Worm (Caenorhabditis elegans) whole organism, midembryonic: ENCODE results near the gene dpy-8.

Source experiments
- T22C8.4 ChIP-seq: fragments of 200-800 bp; sonication (Bioruptor generic); IDR thresholded peaks from 2 replicates; pipeline ENCODE4 v1.3.6; 2022; ENCODE audit warnings: missing genetic modification characterization, missing compliant biosample characterization
- cog-1 ChIP-seq: sonication (generic microtip); optimal IDR thresholded peaks from 2 replicates; lab custom pipeline; 2016; ENCODE audit warnings: missing genetic modification characterization, missing compliant biosample characterization
- flt-1 ChIP-seq: fragments of 200-800 bp; sonication (Bioruptor generic); IDR thresholded peaks from 2 replicates; pipeline ENCODE4 v1.3.6; 2022; ENCODE audit warnings: missing genetic modification characterization, missing compliant biosample characterization
- klf-2 ChIP-seq: fragments of 200-800 bp; sonication (Bioruptor generic); conservative IDR thresholded peaks from 2 replicates; pipeline ENCODE4 v1.3.6; 2022; ENCODE audit warnings: missing genetic modification reagents, missing genetic modification characterization, missing compliant biosample characterization
- med-1 ChIP-seq: sonication (generic microtip); optimal IDR thresholded peaks from 2 replicates; lab custom pipeline; 2017; ENCODE audit warnings: missing genetic modification characterization, mild to moderate bottlenecking, missing compliant biosample characterization, antibody characterized with exemption, missing genetic modification reagents; ENCODE audit not compliant: insufficient read depth
- ref-1 ChIP-seq: fragments of 200-800 bp; sonication (Bioruptor generic); conservative IDR thresholded peaks from 2 replicates; pipeline ENCODE4 v1.3.6; 2022; ENCODE audit warnings: missing genetic modification reagents, missing genetic modification characterization, missing compliant biosample characterization
- tab-1 ChIP-seq: fragments of 200-800 bp; sonication (Bioruptor generic); IDR thresholded peaks from 2 replicates; pipeline ENCODE4 v1.3.6; 2022; ENCODE audit warnings: missing genetic modification characterization, missing compliant biosample characterization
- ztf-23 ChIP-seq: fragments of 200-800 bp; sonication (Bioruptor generic); IDR thresholded peaks from 2 replicates; pipeline ENCODE4 v1.3.6; 2022; ENCODE audit warnings: missing genetic modification reagents, missing genetic modification characterization, missing compliant biosample characterization
- ztf-29 ChIP-seq: fragments of 200-800 bp; sonication (Bioruptor generic); IDR thresholded peaks from 2 replicates; pipeline ENCODE4 v1.3.6; 2022; ENCODE audit warnings: missing genetic modification reagents, missing genetic modification characterization, missing compliant biosample characterization

Gene dpy-8

DNA sequence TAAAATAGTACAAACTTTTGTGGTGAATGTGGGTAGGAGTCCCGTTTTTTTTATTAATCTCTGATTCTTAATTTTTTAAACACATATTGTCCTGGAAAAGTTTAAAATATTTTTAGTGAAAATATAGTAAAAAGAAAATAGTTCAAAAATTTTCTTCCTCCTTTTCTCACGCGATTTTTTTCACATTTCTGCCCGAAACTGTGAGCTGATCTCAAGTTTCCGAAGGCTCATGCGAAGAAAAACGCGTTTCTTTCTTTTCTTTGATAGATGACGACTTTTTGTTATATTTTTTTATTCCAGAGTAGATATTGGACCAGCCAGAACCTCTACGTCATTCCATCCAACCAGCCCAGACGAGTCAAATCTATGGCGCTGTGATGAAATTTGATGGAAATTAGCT lies 33.7 kb upstream of the dpy-8 start, which contains the start of gene T03G11.9:
Gene T03G11.9, plus strand, starts transcription at position 301 of the 400 bp plus-strand sequence.
- no peak for TF ChIP-seq ztf-23 (GFP tag; lab: Robert Waterston, UW)
- TF ChIP-seq ztf-29 (GFP tag; lab: Robert Waterston, UW) = no peak
- no peak for TF ChIP-seq med-1 (GFP tag; lab: Kevin White, UChicago)
- TF ChIP-seq ref-1 (GFP tag; lab: Robert Waterston, UW) = no peak
- TF ChIP-seq T22C8.4 (GFP tag; lab: Robert Waterston, UW) = no peak
- no peak for TF ChIP-seq flt-1 (GFP tag; lab: Robert Waterston, UW)
- TF ChIP-seq klf-2 (GFP tag; lab: Robert Waterston, UW) = no peak
- no peak for TF ChIP-seq tab-1 (GFP tag; lab: Robert Waterston, UW)
- TF ChIP-seq cog-1 (tag; lab: Kevin White, UChicago) = no peak

- TF ChIP-seq flt-1 (GFP tag; lab: Robert Waterston, UW) (no peak), med-1 (GFP tag; lab: Kevin White, UChicago) (no peak), tab-1 (GFP tag; lab: Robert Waterston, UW) (no peak), ztf-29 (GFP tag; lab: Robert Waterston, UW) (no peak), T22C8.4 (GFP tag; lab: Robert Waterston, UW) (no peak), ref-1 (GFP tag; lab: Robert Waterston, UW) (no peak), cog-1 (tag; lab: Kevin White, UChicago) (no peak), ztf-23 (GFP tag; lab: Robert Waterston, UW) (no peak), klf-2 (GFP tag; lab: Robert Waterston, UW) (no peak)
Measured at ce11 chrX:5179874-5180273, 29.6 kb upstream of the dpy-8 start, which contains the start of gene sru-48. Gene sru-48 (plus strand): TSS chrX:5180174.

ce11 chrX:5179050-5179449 lies 28.8 kb upstream of the dpy-8 start, which contains the start of gene metl-9:
Gene metl-9 (minus strand): TSS chrX:5179150.
- TF ChIP-seq ztf-29 (GFP tag; lab: Robert Waterston, UW) (no peak), klf-2 (GFP tag; lab: Robert Waterston, UW) (no peak), ref-1 (GFP tag; lab: Robert Waterston, UW) (no peak), flt-1 (GFP tag; lab: Robert Waterston, UW) (no peak), tab-1 (GFP tag; lab: Robert Waterston, UW) (no peak), ztf-23 (GFP tag; lab: Robert Waterston, UW) (no peak), T22C8.4 (GFP tag; lab: Robert Waterston, UW) (no peak), med-1 (GFP tag; lab: Kevin White, UChicago) (no peak), cog-1 (tag; lab: Kevin White, UChicago) (no peak)

- TF ChIP-seq T22C8.4 (GFP tag; lab: Robert Waterston, UW) (no peak), ref-1 (GFP tag; lab: Robert Waterston, UW) (no peak), ztf-23 (GFP tag; lab: Robert Waterston, UW) (no peak), med-1 (GFP tag; lab: Kevin White, UChicago) (no peak), ztf-29 (GFP tag; lab: Robert Waterston, UW) (no peak)
Measured at ce11 chrX:5174256-5174655, 24.0 kb upstream of the dpy-8 start, which contains the start of gene zchc-1A. Gene zchc-1A (plus strand): TSS chrX:5174369.

DNA sequence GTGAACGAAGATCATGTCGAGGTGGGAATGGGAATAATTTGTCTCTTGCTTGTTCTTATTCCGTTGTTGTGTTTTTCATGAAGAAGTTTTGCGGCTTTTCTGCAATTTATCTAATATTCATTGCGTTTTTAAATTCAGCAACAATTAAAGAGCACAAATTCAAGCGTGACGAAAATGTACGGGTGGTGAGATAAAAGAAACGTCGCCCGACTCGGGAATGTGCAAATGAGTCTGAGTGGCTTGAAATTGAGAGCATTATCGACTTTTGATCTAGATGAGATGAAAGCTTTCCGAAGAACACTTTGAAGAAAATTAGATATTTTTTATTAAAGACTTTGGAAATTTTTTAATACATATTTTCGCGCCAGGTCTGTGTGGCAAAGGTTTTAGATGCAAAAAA lies 20.8 kb upstream of the dpy-8 start, which contains the start of gene T03G11.10:
Gene T03G11.10, minus strand, starts transcription at position 101 of the 400 bp plus-strand sequence.
- TF ChIP-seq ztf-23 (GFP tag; lab: Robert Waterston, UW) = no peak
- TF ChIP-seq klf-2 (GFP tag; lab: Robert Waterston, UW) = no peak
- TF ChIP-seq tab-1 (GFP tag; lab: Robert Waterston, UW) = no peak
- TF ChIP-seq ref-1 (GFP tag; lab: Robert Waterston, UW) = no peak
- TF ChIP-seq ztf-29 (GFP tag; lab: Robert Waterston, UW) = no peak
- TF ChIP-seq flt-1 (GFP tag; lab: Robert Waterston, UW) = no peak
- TF ChIP-seq cog-1 (tag; lab: Kevin White, UChicago) = no peak
- TF ChIP-seq T22C8.4 (GFP tag; lab: Robert Waterston, UW) = no peak
- TF ChIP-seq med-1 (GFP tag; lab: Kevin White, UChicago) = no peak

- TF ChIP-seq ztf-29 (GFP tag; lab: Robert Waterston, UW) = no peak
- TF ChIP-seq med-1 (GFP tag; lab: Kevin White, UChicago) = no peak
- no peak for TF ChIP-seq ztf-23 (GFP tag; lab: Robert Waterston, UW)
- TF ChIP-seq T22C8.4 (GFP tag; lab: Robert Waterston, UW) = no peak
- TF ChIP-seq flt-1 (GFP tag; lab: Robert Waterston, UW) = no peak
- TF ChIP-seq cog-1 (tag; lab: Kevin White, UChicago) = no peak
- TF ChIP-seq tab-1 (GFP tag; lab: Robert Waterston, UW) = no peak
- TF ChIP-seq ref-1 (GFP tag; lab: Robert Waterston, UW) = no peak
- no peak for TF ChIP-seq klf-2 (GFP tag; lab: Robert Waterston, UW)
Measured at ce11 chrX:5168770-5169169, 18.5 kb upstream of the dpy-8 start.

DNA sequence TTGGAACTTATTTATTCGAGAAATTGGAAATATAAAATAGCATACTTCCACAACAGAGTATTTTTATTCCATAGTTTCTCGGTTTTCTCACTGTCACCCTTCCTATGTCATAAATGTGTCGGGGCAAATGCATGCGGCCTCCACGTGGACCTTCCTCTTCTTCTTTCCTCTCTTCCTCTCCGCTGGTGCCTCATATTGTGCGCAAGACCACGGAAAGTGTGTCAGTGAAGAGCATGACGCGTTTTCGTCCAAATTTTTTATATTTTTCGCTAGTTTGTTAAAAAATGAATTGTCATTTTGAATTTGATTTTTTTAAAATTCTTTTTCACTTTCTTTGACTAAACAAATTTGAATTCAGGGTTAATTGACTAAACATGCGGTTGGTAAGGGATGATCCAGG lies 14.8 kb upstream of the dpy-8 start, which contains the start of gene mans-3:
Gene mans-3, plus strand, starts transcription at position 359 of the 400 bp plus-strand sequence.
- TF ChIP-seq ztf-29 (GFP tag; lab: Robert Waterston, UW) (0 out of 2 replicates have a peak, but pooled peaks have one; percentile 44), tab-1 (GFP tag; lab: Robert Waterston, UW) (no peak), ztf-23 (GFP tag; lab: Robert Waterston, UW) (peak; percentile 84), T22C8.4 (GFP tag; lab: Robert Waterston, UW) (no peak), ref-1 (GFP tag; lab: Robert Waterston, UW) (0 out of 2 replicates have a peak, but pooled peaks have one; percentile 51), med-1 (GFP tag; lab: Kevin White, UChicago) (no peak), klf-2 (GFP tag; lab: Robert Waterston, UW) (peak; percentile 33; the same call in 1 of the 2 replicates), cog-1 (tag; lab: Kevin White, UChicago) (peak; percentile 82), flt-1 (GFP tag; lab: Robert Waterston, UW) (peak; percentile 75)

DNA sequence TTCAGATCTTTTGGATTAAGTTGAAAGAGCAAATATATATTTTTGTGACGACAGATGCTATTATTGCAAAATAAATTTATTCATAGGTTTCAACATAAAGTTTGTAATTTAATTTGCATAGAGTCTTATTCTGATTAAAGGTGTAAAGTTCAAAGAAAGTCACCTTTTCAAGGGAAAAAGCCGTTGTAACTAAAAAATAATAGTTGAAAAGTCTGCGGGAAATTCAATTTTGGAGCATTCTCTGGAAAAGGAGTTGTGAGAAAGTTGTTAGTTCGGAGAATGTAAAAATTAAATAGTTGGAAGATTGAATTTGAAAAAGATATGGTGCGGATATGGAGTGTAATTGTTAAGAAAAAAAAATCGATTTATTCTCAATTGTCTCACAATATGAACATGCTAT lies 13.8 kb upstream of the dpy-8 start:
- no peak for TF ChIP-seq ztf-29 (GFP tag; lab: Robert Waterston, UW)
- no peak for TF ChIP-seq med-1 (GFP tag; lab: Kevin White, UChicago)
- no peak for TF ChIP-seq T22C8.4 (GFP tag; lab: Robert Waterston, UW)
- TF ChIP-seq ref-1 (GFP tag; lab: Robert Waterston, UW) = no peak
- no peak for TF ChIP-seq flt-1 (GFP tag; lab: Robert Waterston, UW)
- no peak for TF ChIP-seq ztf-23 (GFP tag; lab: Robert Waterston, UW)
- TF ChIP-seq cog-1 (tag; lab: Kevin White, UChicago) = no peak
- no peak for TF ChIP-seq klf-2 (GFP tag; lab: Robert Waterston, UW)
- no peak for TF ChIP-seq tab-1 (GFP tag; lab: Robert Waterston, UW)
